Fruit fly (Drosophila melanogaster) whole organism, embryonic: Measurements from ENCODE around the gene CG32720.

ENCODE experiments used
- ATbp ChIP-seq: fragments of 200-800 bp; sonication (Bioruptor generic); optimal IDR thresholded peaks from 2 replicates; lab custom pipeline; 2017; ENCODE audit warnings: missing biosample characterization, mild to moderate bottlenecking, missing genetic modification characterization, missing genetic modification reagents
- Aef1 ChIP-seq: fragments of 200-800 bp; sonication (Bioruptor generic); IDR thresholded peaks from 3 replicates; pipeline ENCODE4 v1.3.6; 2022; ENCODE audit warnings: missing biosample characterization, missing genetic modification characterization
- Antp ChIP-seq: fragments of 200-800 bp; sonication (Bioruptor generic); optimal IDR thresholded peaks from 3 replicates; lab custom pipeline; 2016; ENCODE audit warnings: missing biosample characterization, missing genetic modification characterization
- CG10267 ChIP-seq: fragments of 200-800 bp; sonication (Bioruptor generic); optimal IDR thresholded peaks from 2 replicates; lab custom pipeline; 2018; ENCODE audit warnings: missing biosample characterization, mild to moderate bottlenecking, missing genetic modification characterization, moderate library complexity
- CG10321 ChIP-seq: fragments of 200-800 bp; sonication (Bioruptor generic); IDR thresholded peaks from 2 replicates; pipeline ENCODE4 v1.3.6; 2022; ENCODE audit warnings: missing biosample characterization, missing genetic modification characterization
- CG11504 ChIP-seq: fragments of 200-800 bp; sonication (Bioruptor generic); optimal IDR thresholded peaks from 3 replicates; lab custom pipeline; 2019; ENCODE audit warnings: missing biosample characterization, mild to moderate bottlenecking, missing genetic modification characterization, moderate library complexity
- CG12299 ChIP-seq: fragments of 200-800 bp; sonication (Bioruptor generic); optimal IDR thresholded peaks from 2 replicates; lab custom pipeline; 2018; ENCODE audit warnings: missing biosample characterization, mild to moderate bottlenecking, missing genetic modification characterization
- CG13424 ChIP-seq: fragments of 200-800 bp; sonication (Bioruptor generic); optimal IDR thresholded peaks from 2 replicates; lab custom pipeline; 2019; ENCODE audit warnings: missing biosample characterization, mild to moderate bottlenecking, missing genetic modification characterization, moderate library complexity
- CG15073 ChIP-seq: fragments of 200-800 bp; sonication (Bioruptor generic); optimal IDR thresholded peaks from 2 replicates; lab custom pipeline; 2016; ENCODE audit warnings: missing biosample characterization, missing genetic modification characterization
- CG17385 ChIP-seq: fragments of 200-800 bp; sonication (Bioruptor generic); optimal IDR thresholded peaks from 3 replicates; lab custom pipeline; 2018; ENCODE audit warnings: missing biosample characterization, mild to moderate bottlenecking, missing genetic modification characterization
- CG3995 ChIP-seq: fragments of 200-800 bp; sonication (Bioruptor generic); optimal IDR thresholded peaks from 3 replicates; lab custom pipeline; 2016; ENCODE audit warnings: missing biosample characterization, missing genetic modification characterization
- CG6689 ChIP-seq: fragments of 200-800 bp; sonication (Bioruptor generic); IDR thresholded peaks from 2 replicates; pipeline ENCODE4 v1.3.6; 2022; ENCODE audit warnings: missing biosample characterization, missing genetic modification characterization
- CG7556 ChIP-seq: fragments of 200-800 bp; sonication (Bioruptor generic); optimal IDR thresholded peaks from 2 replicates; lab custom pipeline; 2017; ENCODE audit warnings: missing biosample characterization, mild to moderate bottlenecking, missing genetic modification characterization
- CG7928 ChIP-seq: fragments of 200-800 bp; sonication (Bioruptor generic); optimal IDR thresholded peaks from 2 replicates; lab custom pipeline; 2017; ENCODE audit warnings: missing biosample characterization, mild to moderate bottlenecking, missing genetic modification characterization
- CG7963 ChIP-seq: fragments of 200-800 bp; sonication (Bioruptor generic); IDR thresholded peaks from 3 replicates; pipeline ENCODE4 v1.3.6; 2022; ENCODE audit warnings: missing biosample characterization, missing genetic modification characterization; ENCODE audit not compliant: partially characterized antibody
- CG8359 ChIP-seq: fragments of 200-800 bp; sonication (Bioruptor generic); optimal IDR thresholded peaks from 2 replicates; lab custom pipeline; 2017; ENCODE audit warnings: missing biosample characterization, mild to moderate bottlenecking, missing genetic modification characterization, borderline replicate concordance
- CG9437 ChIP-seq: fragments of 200-800 bp; sonication (Bioruptor generic); optimal IDR thresholded peaks from 2 replicates; lab custom pipeline; 2018; ENCODE audit warnings: missing biosample characterization, mild to moderate bottlenecking, missing genetic modification characterization
- Doc3 ChIP-seq: fragments of 200-800 bp; sonication (Bioruptor generic); IDR thresholded peaks from 3 replicates; pipeline ENCODE4 v1.3.6; 2022; ENCODE audit warnings: missing biosample characterization, missing genetic modification characterization; ENCODE audit not compliant: partially characterized antibody
- Dref ChIP-seq: fragments of 200-800 bp; sonication (Bioruptor generic); IDR thresholded peaks from 2 replicates; pipeline ENCODE4 v1.3.6; 2022; ENCODE audit warnings: missing biosample characterization, missing genetic modification characterization
- GATAe ChIP-seq: fragments of 200-800 bp; sonication (Bioruptor generic); conservative IDR thresholded peaks from 2 replicates; pipeline ENCODE4 v1.3.6; 2022; ENCODE audit warnings: missing biosample characterization, missing genetic modification characterization
- H2.0 ChIP-seq: fragments of 200-800 bp; sonication (Bioruptor generic); IDR thresholded peaks from 2 replicates; pipeline ENCODE4 v1.3.6; 2022; ENCODE audit warnings: missing biosample characterization, missing genetic modification characterization
- Hmr ChIP-seq: fragments of 200-800 bp; sonication (Bioruptor generic); optimal IDR thresholded peaks from 3 replicates; lab custom pipeline; 2017; ENCODE audit warnings: mild to moderate bottlenecking, missing biosample characterization, missing genetic modification reagents, missing genetic modification characterization
- Hr3 ChIP-seq: fragments of 200-800 bp; sonication (Bioruptor generic); optimal IDR thresholded peaks from 3 replicates; lab custom pipeline; 2016; ENCODE audit warnings: missing biosample characterization, missing genetic modification characterization
- NC2α ChIP-seq: fragments of 200-800 bp; sonication (Bioruptor generic); optimal IDR thresholded peaks from 2 replicates; lab custom pipeline; 2016; ENCODE audit warnings: missing biosample characterization, missing genetic modification characterization
- NC2β ChIP-seq: fragments of 200-800 bp; sonication (Bioruptor generic); optimal IDR thresholded peaks from 2 replicates; lab custom pipeline; 2016; ENCODE audit warnings: missing biosample characterization, missing genetic modification characterization
- Optix ChIP-seq: fragments of 200-800 bp; sonication (Bioruptor generic); IDR thresholded peaks from 3 replicates; pipeline ENCODE4 v1.3.6; 2022; ENCODE audit warnings: missing biosample characterization, missing genetic modification characterization
- Six4 ChIP-seq: fragments of 200-800 bp; sonication (Bioruptor generic); optimal IDR thresholded peaks from 2 replicates; lab custom pipeline; 2016; ENCODE audit warnings: missing biosample characterization, missing genetic modification characterization
- Sox100B ChIP-seq: fragments of 200-800 bp; sonication (Bioruptor generic); optimal IDR thresholded peaks from 3 replicates; lab custom pipeline; 2018; ENCODE audit warnings: missing biosample characterization, mild to moderate bottlenecking, missing genetic modification characterization
- Tbp ChIP-seq: fragments of >200 bp; optimal IDR thresholded peaks from 2 replicates; lab custom pipeline; 2018; ENCODE audit warnings: missing biosample characterization, missing genetic modification characterization
- Usf ChIP-seq: fragments of 200-800 bp; sonication (Bioruptor generic); optimal IDR thresholded peaks from 2 replicates; lab custom pipeline; 2017; ENCODE audit warnings: missing genotype, missing biosample characterization, missing genetic modification characterization
- ara ChIP-seq: fragments of 200-800 bp; sonication (Bioruptor generic); IDR thresholded peaks from 2 replicates; pipeline ENCODE4 v1.3.6; 2022; ENCODE audit warnings: missing biosample characterization, missing genetic modification characterization
- bigmax ChIP-seq: fragments of 200-800 bp; sonication (Bioruptor generic); optimal IDR thresholded peaks from 2 replicates; lab custom pipeline; 2018; ENCODE audit warnings: missing biosample characterization, mild to moderate bottlenecking, missing genetic modification characterization
- cad ChIP-seq: fragments of >200 bp; optimal IDR thresholded peaks from 2 replicates; lab custom pipeline; 2017; ENCODE audit warnings: missing biosample characterization, missing genetic modification characterization
- cato ChIP-seq: fragments of 200-800 bp; sonication (Bioruptor generic); optimal IDR thresholded peaks from 2 replicates; lab custom pipeline; 2016; ENCODE audit warnings: missing biosample characterization, missing genetic modification characterization, borderline replicate concordance
- crol ChIP-seq: fragments of 200-800 bp; sonication (Bioruptor generic); IDR thresholded peaks from 2 replicates; pipeline ENCODE4 v1.3.6; 2022; ENCODE audit warnings: missing biosample characterization, missing genetic modification characterization
- danr ChIP-seq: fragments of 200-800 bp; sonication (Bioruptor generic); IDR thresholded peaks from 2 replicates; pipeline ENCODE4 v1.3.6; 2022; ENCODE audit warnings: missing biosample characterization, missing genetic modification characterization
- dmrt99B ChIP-seq: fragments of 200-800 bp; sonication (Bioruptor generic); optimal IDR thresholded peaks from 2 replicates; lab custom pipeline; 2018; ENCODE audit warnings: missing biosample characterization, mild to moderate bottlenecking, missing genetic modification characterization, moderate library complexity
- emc ChIP-seq: fragments of 200-800 bp; sonication (Bioruptor generic); optimal IDR thresholded peaks from 2 replicates; lab custom pipeline; 2016; ENCODE audit warnings: missing biosample characterization, missing genetic modification characterization
- gce ChIP-seq: fragments of 200-800 bp; sonication (Bioruptor generic); IDR thresholded peaks from 3 replicates; pipeline ENCODE4 v1.3.6; 2022; ENCODE audit warnings: missing biosample characterization, missing genetic modification characterization
- gem ChIP-seq: fragments of 200-800 bp; sonication (Bioruptor generic); optimal IDR thresholded peaks from 2 replicates; lab custom pipeline; 2019; ENCODE audit warnings: missing biosample characterization, mild to moderate bottlenecking, missing genetic modification characterization, moderate library complexity
- grau ChIP-seq: fragments of 200-800 bp; optimal IDR thresholded peaks from 3 replicates; lab custom pipeline; 2019; ENCODE audit warnings: missing biosample characterization, mild to moderate bottlenecking, missing genetic modification characterization, moderate library complexity
- inv ChIP-seq: fragments of 200-800 bp; sonication (Bioruptor generic); IDR thresholded peaks from 2 replicates; pipeline ENCODE4 v1.3.6; 2022; ENCODE audit warnings: missing biosample characterization, missing genetic modification characterization; ENCODE audit not compliant: partially characterized antibody
- jumu ChIP-seq: fragments of 200-800 bp; sonication (Bioruptor generic); optimal IDR thresholded peaks from 3 replicates; lab custom pipeline; 2016; ENCODE audit warnings: missing biosample characterization, missing genetic modification characterization
- knrl ChIP-seq: fragments of 200-800 bp; sonication (Bioruptor generic); IDR thresholded peaks from 3 replicates; pipeline ENCODE4 v1.3.6; 2022; ENCODE audit warnings: missing biosample characterization, missing genetic modification characterization; ENCODE audit not compliant: partially characterized antibody
- maf-S ChIP-seq: fragments of 200-800 bp; sonication (Bioruptor generic); optimal IDR thresholded peaks from 2 replicates; lab custom pipeline; 2016; ENCODE audit warnings: missing biosample characterization, missing genetic modification characterization
- oc ChIP-seq: fragments of 200-800 bp; sonication (Bioruptor generic); optimal IDR thresholded peaks from 2 replicates; lab custom pipeline; 2018; ENCODE audit warnings: missing biosample characterization, mild to moderate bottlenecking, missing genetic modification characterization, moderate library complexity
- prd ChIP-seq, 3 experiments: fragments of >200 bp in 2 of 3; fragments of 200-800 bp in 1 of 3; sonication (Bioruptor generic) in 1 of 3; optimal IDR thresholded peaks in 2 of 3; IDR thresholded peaks in 1 of 3; 2 replicates in 2 of 3; 3 replicates in 1 of 3; pipeline versions ENCODE4 v1.3.6 to Lab custom; 2017 to 2022; ENCODE audit warnings: missing biosample characterization in 1 of 3, missing genetic modification characterization in 1 of 3
- row ChIP-seq: fragments of 200-800 bp; sonication (Bioruptor generic); IDR thresholded peaks from 3 replicates; pipeline ENCODE4 v1.3.6; 2022; ENCODE audit warnings: missing biosample characterization, missing genetic modification characterization
- tin ChIP-seq: fragments of 200-800 bp; sonication (Bioruptor generic); optimal IDR thresholded peaks from 3 replicates; lab custom pipeline; 2016; ENCODE audit warnings: missing biosample characterization, missing genetic modification characterization
- tll ChIP-seq, 2 experiments: fragments of 200-800 bp in 1 of 2; fragments of >200 bp in 1 of 2; sonication (Bioruptor generic) in 1 of 2; optimal IDR thresholded peaks; 2 replicates each; lab custom pipeline; 2017 to 2019; ENCODE audit warnings: missing biosample characterization in 2 of 2, missing genetic modification characterization in 2 of 2, mild to moderate bottlenecking in 1 of 2, moderate library complexity in 1 of 2
- tup ChIP-seq: fragments of 200-800 bp; sonication (Bioruptor generic); optimal IDR thresholded peaks from 2 replicates; lab custom pipeline; 2016; ENCODE audit warnings: missing biosample characterization, mild to moderate bottlenecking, missing genetic modification characterization, moderate library complexity

The CG32720 gene

dm6 chrX:7488254-7488653 is 48.5 kb downstream of the CG32720 start (continued):
- TF ChIP-seq oc (no peak), H2.0 (no peak), Usf (GFP tag; lab: Kevin White, UChicago) (no peak), CG12299 (tag; lab: Kevin White, UChicago) (no peak), NC2α (GFP tag; lab: Kevin White, UChicago) (no peak), dmrt99B (peak; percentile 36), CG15073 (GFP tag; lab: Kevin White, UChicago) (no peak), CG10321 (no peak), grau (tag; lab: Kevin White, UChicago) (peak; percentile 31), CG10267 (tag; lab: Kevin White, UChicago) (no peak), gce (GFP tag; lab: Robert Waterston, UW) (no peak), ATbp (GFP tag; lab: Kevin White, UChicago) (peak; percentile 29), Hmr (GFP tag; lab: Kevin White, UChicago) (peak; percentile 44), CG7963 (GFP tag; lab: Robert Waterston, UW) (no peak), NC2β (GFP tag; lab: Kevin White, UChicago) (no peak), Hr3 (GFP tag; lab: Kevin White, UChicago) (no peak), Tbp (GFP tag; lab: Kevin White, UChicago) (no peak), CG6689 (GFP tag; lab: Robert Waterston, UW) (no peak), GATAe (GFP tag; lab: Robert Waterston, UW) (no peak), maf-S (GFP tag; lab: Kevin White, UChicago) (no peak), jumu (GFP tag; lab: Kevin White, UChicago) (no peak), Dref (GFP tag; lab: Robert Waterston, UW) (no peak), cato (GFP tag; lab: Kevin White, UChicago) (no peak), CG13424 (tag; lab: Kevin White, UChicago) (peak; percentile 13), CG11504 (tag; lab: Kevin White, UChicago) (peak; percentile 49), tup (GFP tag; lab: Kevin White, UChicago) (no peak), CG3995 (GFP tag; lab: Kevin White, UChicago) (no peak), emc (GFP tag; lab: Kevin White, UChicago) (no peak), gem (tag; lab: Kevin White, UChicago) (peak; percentile 51), CG8359 (GFP tag; lab: Kevin White, UChicago) (no peak), Aef1 (GFP tag; lab: Robert Waterston, UW) (peak; percentile 22; the same call in 1 of the 3 replicates), CG7556 (peak; percentile 11), bigmax (GFP tag; lab: Kevin White, UChicago) (no peak), Sox100B (GFP tag; lab: Kevin White, UChicago) (no peak), knrl (no peak), CG9437 (no peak)
- TF ChIP-seq, all 482 proteins: peak for 89

dm6 chrX:7486294-7486693 is 50.5 kb downstream of the CG32720 start:
- no peak for TF ChIP-seq CG7928
- TF ChIP-seq Optix (GFP tag; lab: Robert Waterston, UW): no peak
- no peak for TF ChIP-seq prd (optimal IDR thresholded peaks at IDR 0.05; lab: Kevin White, UChicago)
- TF ChIP-seq prd (GFP tag; IDR thresholded peaks at IDR 0.05; lab: Robert Waterston, UW): peak; percentile 31; the same call in 1 of the 3 replicates
- no peak for TF ChIP-seq Doc3 (GFP tag; lab: Robert Waterston, UW)
- peak; percentile 27; the same call in 1 of the 2 replicates for TF ChIP-seq ara
- TF ChIP-seq crol: 0 out of 2 replicates have a peak, but pooled peaks have one; percentile 11
- no peak for TF ChIP-seq Six4 (GFP tag; lab: Kevin White, UChicago)
- peak; percentile 33 for TF ChIP-seq gem (tag; lab: Kevin White, UChicago)
- TF ChIP-seq row (GFP tag; lab: Robert Waterston, UW): peak; percentile 53
- no peak for TF ChIP-seq tll (GFP tag; optimal IDR thresholded peaks at IDR 0.05; lab: Kevin White, UChicago)
- no peak for TF ChIP-seq tin (GFP tag; lab: Kevin White, UChicago)
- TF ChIP-seq CG17385 (GFP tag; lab: Kevin White, UChicago): no peak
- no peak for TF ChIP-seq danr
- no peak for TF ChIP-seq inv (GFP tag; lab: Robert Waterston, UW)
- TF ChIP-seq Antp (GFP tag; lab: Kevin White, UChicago): no peak
- TF ChIP-seq cad: no peak
